Fruit fly (Drosophila melanogaster) whole organism, embryonic: ENCODE measurements around the gene CG10222.
A peak's percentile ranks its signal among the peaks of the same experiment; 100 is the strongest.

ENCODE experiments used
- Atf-2 ChIP-seq: fragments of 200-800 bp; sonication (Bioruptor generic); optimal IDR thresholded peaks from 2 replicates; lab custom pipeline; 2016; ENCODE audit warnings: missing biosample characterization, missing genetic modification characterization
- CG11560 ChIP-seq: fragments of 200-800 bp; sonication (Bioruptor generic); IDR thresholded peaks from 3 replicates; pipeline ENCODE4 v1.3.6; 2022; ENCODE audit warnings: missing biosample characterization, missing genetic modification characterization
- CG12071 ChIP-seq: fragments of 200-800 bp; sonication (Bioruptor generic); optimal IDR thresholded peaks from 3 replicates; lab custom pipeline; 2018; ENCODE audit warnings: missing biosample characterization, mild to moderate bottlenecking, missing genetic modification characterization
- CG13287 ChIP-seq: fragments of 200-800 bp; sonication (Bioruptor generic); IDR thresholded peaks from 2 replicates; pipeline ENCODE4 v1.3.6; 2022; ENCODE audit warnings: missing biosample characterization, missing genetic modification characterization; ENCODE audit not compliant: partially characterized antibody
- CG13894 ChIP-seq: fragments of 200-800 bp; sonication (Bioruptor generic); optimal IDR thresholded peaks from 3 replicates; lab custom pipeline; 2018; ENCODE audit warnings: missing biosample characterization, mild to moderate bottlenecking, missing genetic modification characterization, moderate library complexity
- CG1529 ChIP-seq: fragments of 200-800 bp; sonication (Bioruptor generic); optimal IDR thresholded peaks from 3 replicates; lab custom pipeline; 2018; ENCODE audit warnings: missing biosample characterization, missing genetic modification characterization
- CG15479 ChIP-seq: fragments of 200-800 bp; sonication (Bioruptor generic); optimal IDR thresholded peaks from 3 replicates; lab custom pipeline; 2019; ENCODE audit warnings: missing biosample characterization, mild to moderate bottlenecking, missing genetic modification characterization, moderate library complexity
- CG15696 ChIP-seq: fragments of 200-800 bp; sonication (Bioruptor generic); optimal IDR thresholded peaks from 2 replicates; lab custom pipeline; 2019; ENCODE audit warnings: missing biosample characterization, mild to moderate bottlenecking, missing genetic modification characterization, moderate library complexity
- CG1647 ChIP-seq: fragments of 200-800 bp; sonication (Bioruptor generic); optimal IDR thresholded peaks from 3 replicates; lab custom pipeline; 2016; ENCODE audit warnings: missing biosample characterization, missing genetic modification characterization
- CG16813 ChIP-seq: fragments of 200-800 bp; sonication (Bioruptor generic); IDR thresholded peaks from 3 replicates; pipeline ENCODE4 v1.3.6; 2022; ENCODE audit warnings: missing biosample characterization, missing genetic modification characterization; ENCODE audit not compliant: partially characterized antibody
- CG16863 ChIP-seq: fragments of 200-800 bp; sonication (Bioruptor generic); optimal IDR thresholded peaks from 3 replicates; lab custom pipeline; 2016; ENCODE audit warnings: missing biosample characterization, missing genetic modification characterization
- CG17186 ChIP-seq: fragments of 200-800 bp; sonication (Bioruptor generic); optimal IDR thresholded peaks from 3 replicates; lab custom pipeline; 2017; ENCODE audit warnings: missing biosample characterization, missing genetic modification reagents, missing genetic modification characterization
- CG17328 ChIP-seq: fragments of 200-800 bp; sonication (Bioruptor generic); IDR thresholded peaks from 2 replicates; pipeline ENCODE4 v1.3.6; 2022; ENCODE audit warnings: missing biosample characterization, missing genetic modification characterization
- CG2199 ChIP-seq: fragments of 200-800 bp; sonication (Bioruptor generic); IDR thresholded peaks from 3 replicates; pipeline ENCODE4 v1.3.6; 2022; ENCODE audit warnings: missing biosample characterization, missing genetic modification characterization
- CG2875 ChIP-seq: fragments of 200-800 bp; sonication (Bioruptor generic); optimal IDR thresholded peaks from 2 replicates; lab custom pipeline; 2017; ENCODE audit warnings: missing biosample characterization, mild to moderate bottlenecking, missing genetic modification characterization, missing genetic modification reagents
- CG3995 ChIP-seq: fragments of 200-800 bp; sonication (Bioruptor generic); optimal IDR thresholded peaks from 3 replicates; lab custom pipeline; 2016; ENCODE audit warnings: missing biosample characterization, missing genetic modification characterization
- CG4360 ChIP-seq: fragments of 200-800 bp; sonication (Bioruptor generic); IDR thresholded peaks from 2 replicates; pipeline ENCODE4 v1.3.6; 2022; ENCODE audit warnings: missing biosample characterization, missing genetic modification characterization
- CG4404 ChIP-seq: fragments of 200-800 bp; sonication (Bioruptor generic); IDR thresholded peaks from 2 replicates; pipeline ENCODE4 v1.3.6; 2022; ENCODE audit warnings: missing biosample characterization, missing genetic modification characterization
- CG6272 ChIP-seq: fragments of 200-800 bp; sonication (Bioruptor generic); IDR thresholded peaks from 2 replicates; pipeline ENCODE4 v1.3.6; 2022; ENCODE audit warnings: missing biosample characterization, missing genetic modification characterization
- CG6654 ChIP-seq: fragments of 200-800 bp; sonication (Bioruptor generic); optimal IDR thresholded peaks from 2 replicates; lab custom pipeline; 2017; ENCODE audit warnings: missing biosample characterization, mild to moderate bottlenecking, missing genetic modification characterization
- CTCF ChIP-seq: fragments of 200-800 bp; sonication (Bioruptor generic); optimal IDR thresholded peaks from 2 replicates; lab custom pipeline; 2017; ENCODE audit warnings: missing biosample characterization, mild to moderate bottlenecking, missing genetic modification characterization, moderate library complexity
- Dfd ChIP-seq, 2 experiments: fragments of >200 bp; optimal IDR thresholded peaks; 2 replicates each; lab custom pipeline; 2017; ENCODE audit warnings: missing biosample characterization in 2 of 2, missing genetic modification characterization in 2 of 2
- Dp ChIP-seq: fragments of 200-800 bp; sonication (Bioruptor generic); optimal IDR thresholded peaks from 2 replicates; lab custom pipeline; 2018; ENCODE audit warnings: missing biosample characterization, mild to moderate bottlenecking, missing genetic modification characterization, moderate library complexity
- E2f1 ChIP-seq: fragments of 200-800 bp; sonication (Bioruptor generic); IDR thresholded peaks from 2 replicates; pipeline ENCODE4 v1.3.6; 2022; ENCODE audit warnings: missing biosample characterization, missing genetic modification characterization
- Gsc ChIP-seq: fragments of 200-800 bp; sonication (Bioruptor generic); IDR thresholded peaks from 2 replicates; pipeline ENCODE4 v1.3.6; 2022; ENCODE audit warnings: missing biosample characterization, missing genetic modification characterization
- Gug ChIP-seq: fragments of 200-800 bp; sonication (Bioruptor generic); IDR thresholded peaks from 4 replicates; pipeline ENCODE4 v1.3.6; 2022; ENCODE audit warnings: missing biosample characterization, missing genetic modification characterization
- HLH4C ChIP-seq: fragments of 200-800 bp; sonication (Bioruptor generic); IDR thresholded peaks from 3 replicates; pipeline ENCODE4 v1.3.6; 2022; ENCODE audit warnings: missing biosample characterization, missing genetic modification characterization; ENCODE audit not compliant: partially characterized antibody
- MBD-R2 ChIP-seq: fragments of 200-800 bp; sonication (Bioruptor generic); IDR thresholded peaks from 2 replicates; pipeline ENCODE4 v1.3.6; 2022; ENCODE audit warnings: missing biosample characterization, missing genetic modification characterization
- NC2β ChIP-seq: fragments of 200-800 bp; sonication (Bioruptor generic); optimal IDR thresholded peaks from 2 replicates; lab custom pipeline; 2016; ENCODE audit warnings: missing biosample characterization, missing genetic modification characterization
- NfI ChIP-seq: fragments of 200-800 bp; sonication (Bioruptor generic); optimal IDR thresholded peaks from 3 replicates; lab custom pipeline; 2018; ENCODE audit warnings: missing biosample characterization, mild to moderate bottlenecking, missing genetic modification characterization, moderate library complexity
- Sry-β ChIP-seq: fragments of 200-800 bp; sonication (Bioruptor generic); optimal IDR thresholded peaks from 2 replicates; lab custom pipeline; 2018; ENCODE audit warnings: missing biosample characterization, mild to moderate bottlenecking, missing genetic modification characterization, moderate library complexity
- Usf ChIP-seq: fragments of 200-800 bp; sonication (Bioruptor generic); optimal IDR thresholded peaks from 2 replicates; lab custom pipeline; 2017; ENCODE audit warnings: missing genotype, missing biosample characterization, missing genetic modification characterization
- ab ChIP-seq: fragments of 200-800 bp; sonication (Bioruptor generic); optimal IDR thresholded peaks from 2 replicates; lab custom pipeline; 2016; ENCODE audit warnings: missing biosample characterization, missing genetic modification characterization
- bowl ChIP-seq: fragments of 200-800 bp; sonication (Bioruptor generic); IDR thresholded peaks from 2 replicates; pipeline ENCODE4 v1.3.6; 2022; ENCODE audit warnings: missing biosample characterization, missing genetic modification characterization
- cas ChIP-seq: fragments of 200-800 bp; sonication (Bioruptor generic); IDR thresholded peaks from 2 replicates; pipeline ENCODE4 v1.3.6; 2022; ENCODE audit warnings: missing biosample characterization, missing genetic modification characterization
- da ChIP-seq: fragments of 200-800 bp; sonication (Bioruptor generic); optimal IDR thresholded peaks from 2 replicates; lab custom pipeline; 2016; ENCODE audit warnings: missing biosample characterization, missing genetic modification characterization
- dati ChIP-seq: fragments of 200-800 bp; sonication (Bioruptor generic); IDR thresholded peaks from 2 replicates; pipeline ENCODE4 v1.3.6; 2022; ENCODE audit warnings: missing biosample characterization, missing genetic modification characterization
- dimm ChIP-seq: fragments of 200-800 bp; sonication (Bioruptor generic); IDR thresholded peaks from 2 replicates; pipeline ENCODE4 v1.3.6; 2022; ENCODE audit warnings: missing biosample characterization, missing genetic modification characterization
- emc ChIP-seq: fragments of 200-800 bp; sonication (Bioruptor generic); optimal IDR thresholded peaks from 2 replicates; lab custom pipeline; 2016; ENCODE audit warnings: missing biosample characterization, missing genetic modification characterization
- gfzf ChIP-seq: fragments of 200-800 bp; sonication (Bioruptor generic); optimal IDR thresholded peaks from 2 replicates; lab custom pipeline; 2016; ENCODE audit warnings: missing biosample characterization, mild to moderate bottlenecking, missing genetic modification characterization, moderate library complexity
- ham ChIP-seq: fragments of 200-800 bp; sonication (Bioruptor generic); IDR thresholded peaks from 2 replicates; pipeline ENCODE4 v1.3.6; 2022; ENCODE audit warnings: missing biosample characterization, missing genetic modification characterization
- knrl ChIP-seq: fragments of 200-800 bp; sonication (Bioruptor generic); IDR thresholded peaks from 3 replicates; pipeline ENCODE4 v1.3.6; 2022; ENCODE audit warnings: missing biosample characterization, missing genetic modification characterization; ENCODE audit not compliant: partially characterized antibody
- maf-S ChIP-seq: fragments of 200-800 bp; sonication (Bioruptor generic); optimal IDR thresholded peaks from 2 replicates; lab custom pipeline; 2016; ENCODE audit warnings: missing biosample characterization, missing genetic modification characterization
- nmo ChIP-seq: fragments of 200-800 bp; sonication (Bioruptor generic); optimal IDR thresholded peaks from 2 replicates; lab custom pipeline; 2018; ENCODE audit warnings: missing biosample characterization, mild to moderate bottlenecking, missing genetic modification characterization, moderate library complexity
- oc ChIP-seq: fragments of 200-800 bp; sonication (Bioruptor generic); optimal IDR thresholded peaks from 2 replicates; lab custom pipeline; 2018; ENCODE audit warnings: missing biosample characterization, mild to moderate bottlenecking, missing genetic modification characterization, moderate library complexity
- pb ChIP-seq: fragments of 200-800 bp; sonication (Bioruptor generic); optimal IDR thresholded peaks from 3 replicates; lab custom pipeline; 2016; ENCODE audit warnings: missing biosample characterization, missing genetic modification characterization
- pho ChIP-seq: fragments of 200-800 bp; sonication (Bioruptor generic); optimal IDR thresholded peaks from 2 replicates; lab custom pipeline; 2016; ENCODE audit warnings: missing biosample characterization, missing genetic modification characterization
- row ChIP-seq: fragments of 200-800 bp; sonication (Bioruptor generic); IDR thresholded peaks from 3 replicates; pipeline ENCODE4 v1.3.6; 2022; ENCODE audit warnings: missing biosample characterization, missing genetic modification characterization
- scrt ChIP-seq: fragments of 200-800 bp; sonication (Bioruptor generic); optimal IDR thresholded peaks from 2 replicates; lab custom pipeline; 2018; ENCODE audit warnings: missing biosample characterization, mild to moderate bottlenecking, missing genetic modification characterization, moderate library complexity
- sim ChIP-seq: fragments of 200-800 bp; sonication (Bioruptor generic); IDR thresholded peaks from 2 replicates; pipeline ENCODE4 v1.3.6; 2022; ENCODE audit warnings: missing biosample characterization, missing genetic modification characterization
- toy ChIP-seq: fragments of 200-800 bp; sonication (Bioruptor generic); IDR thresholded peaks from 2 replicates; pipeline ENCODE4 v1.3.6; 2022; ENCODE audit warnings: missing biosample characterization, missing genetic modification characterization
- tup ChIP-seq: fragments of 200-800 bp; sonication (Bioruptor generic); optimal IDR thresholded peaks from 2 replicates; lab custom pipeline; 2016; ENCODE audit warnings: missing biosample characterization, mild to moderate bottlenecking, missing genetic modification characterization, moderate library complexity
- z ChIP-seq: fragments of 200-800 bp; sonication (Bioruptor generic); IDR thresholded peaks from 3 replicates; pipeline ENCODE4 v1.3.6; 2022; ENCODE audit warnings: missing biosample characterization, missing genetic modification characterization

Gene CG10222

DNA sequence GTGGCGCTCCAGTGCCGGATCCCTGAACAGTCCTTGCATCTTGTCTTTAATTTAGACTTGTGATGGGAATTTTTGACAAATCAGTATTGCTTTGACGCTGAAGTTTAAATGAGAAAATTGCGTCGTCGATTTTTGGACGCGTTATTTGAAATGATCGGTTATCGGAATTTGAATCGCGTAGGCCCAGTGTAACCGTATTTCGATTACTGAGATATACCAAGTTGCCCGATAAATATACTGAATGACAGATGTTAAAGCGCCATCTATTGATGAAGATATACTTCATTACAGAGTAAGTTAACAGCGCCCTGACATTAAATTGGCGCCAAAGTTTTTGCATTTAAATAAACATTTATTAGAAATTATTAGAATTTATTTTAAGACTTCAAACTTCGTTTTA lies 22.4 kb downstream of the CG10222 start, which contains the start of gene Poc1 (continued):
- TF ChIP-seq CG2199 (GFP tag; lab: Robert Waterston, UW), result no peak
- no peak for TF ChIP-seq CG2875 (GFP tag; lab: Kevin White, UChicago)
- TF ChIP-seq NC2β (GFP tag; lab: Kevin White, UChicago), result no peak
- TF ChIP-seq CG1529 (GFP tag; lab: Kevin White, UChicago), result no peak
- no peak for TF ChIP-seq CG11560 (tag; lab: Robert Waterston, UW)
- TF ChIP-seq oc (tag; lab: Kevin White, UChicago), result no peak
- peak; percentile 90 for TF ChIP-seq gfzf (GFP tag; lab: Kevin White, UChicago)
- no peak for TF ChIP-seq tup (GFP tag; lab: Kevin White, UChicago)
- no peak for TF ChIP-seq da (GFP tag; lab: Kevin White, UChicago)
- TF ChIP-seq nmo (GFP tag; lab: Kevin White, UChicago), result peak; percentile 41
- no peak for TF ChIP-seq maf-S
- TF ChIP-seq sim, result no peak
- no peak for TF ChIP-seq CG16863
- no peak for TF ChIP-seq CG3995
- TF ChIP-seq cas, result no peak
- no peak for TF ChIP-seq CG4404 (GFP tag; lab: Robert Waterston, UW)
- TF ChIP-seq scrt (GFP tag; lab: Kevin White, UChicago), result no peak
- no peak for TF ChIP-seq dati
- TF ChIP-seq CG13894, result no peak
- TF ChIP-seq row (GFP tag; lab: Robert Waterston, UW), result no peak
- no peak for TF ChIP-seq toy (GFP tag; lab: Robert Waterston, UW)
- peak; percentile 71 for TF ChIP-seq HLH4C (GFP tag; lab: Robert Waterston, UW)
- TF ChIP-seq pb (GFP tag; lab: Kevin White, UChicago), result no peak
- TF ChIP-seq Sry-β (GFP tag; lab: Kevin White, UChicago), result no peak
- no peak for TF ChIP-seq CG6654 (GFP tag; lab: Kevin White, UChicago)
- no peak for TF ChIP-seq ham
- TF ChIP-seq CG1647 (GFP tag; lab: Kevin White, UChicago), result no peak
- 0 out of 3 replicates have a peak, but pooled peaks have one; percentile 30 for TF ChIP-seq CG16813 (GFP tag; lab: Robert Waterston, UW)
- no peak for TF ChIP-seq Dfd (GFP tag; optimal IDR thresholded peaks at IDR 0.05; lab: Kevin White, UChicago)
- TF ChIP-seq z, result no peak
- TF ChIP-seq CG6272 (GFP tag; lab: Robert Waterston, UW), result no peak
- TF ChIP-seq CG13287 (GFP tag; lab: Robert Waterston, UW), result peak; percentile 72
- TF ChIP-seq bowl (GFP tag; lab: Robert Waterston, UW), result no peak
- TF ChIP-seq CG17186 (GFP tag; lab: Kevin White, UChicago), result peak; percentile 39
- TF ChIP-seq Gsc (GFP tag; lab: Robert Waterston, UW), result no peak
- no peak for TF ChIP-seq Gug (GFP tag; lab: Robert Waterston, UW)
- no peak for TF ChIP-seq Atf-2 (GFP tag; lab: Kevin White, UChicago)
- TF ChIP-seq knrl (GFP tag; lab: Robert Waterston, UW), result no peak
- TF ChIP-seq MBD-R2, result peak; percentile 22; the same call in 1 of the 2 replicates
- peak; percentile 96 for TF ChIP-seq Dp (GFP tag; lab: Kevin White, UChicago)
- TF ChIP-seq CG12071 (GFP tag; lab: Kevin White, UChicago), result no peak
- no peak for TF ChIP-seq CG17328 (GFP tag; lab: Robert Waterston, UW)
- TF ChIP-seq dimm, result no peak
- no peak for TF ChIP-seq pho (GFP tag; lab: Kevin White, UChicago)
- TF ChIP-seq CG15479 (GFP tag; lab: Kevin White, UChicago), result no peak
- peak; percentile 98 for TF ChIP-seq CTCF (GFP tag; lab: Kevin White, UChicago)
- no peak for TF ChIP-seq CG4360 (GFP tag; lab: Robert Waterston, UW)
- no peak for TF ChIP-seq CG15696 (tag; lab: Kevin White, UChicago)
- TF ChIP-seq Usf (GFP tag; lab: Kevin White, UChicago), result no peak
- TF ChIP-seq emc (GFP tag; lab: Kevin White, UChicago), result no peak
- no peak for TF ChIP-seq E2f1 (GFP tag; lab: Robert Waterston, UW)
- TF ChIP-seq ab, result no peak
- TF ChIP-seq NfI (GFP tag; lab: Kevin White, UChicago), result no peak
